Worm (Caenorhabditis elegans): ENCODE measurements around the gene T25B9.11.
"Not testable (repeated sequence)": the region's sequence is repeated elsewhere in the genome, so short reads cannot be mapped to it uniquely, and the experiment has no call there.

Gene T25B9.11

DNA sequence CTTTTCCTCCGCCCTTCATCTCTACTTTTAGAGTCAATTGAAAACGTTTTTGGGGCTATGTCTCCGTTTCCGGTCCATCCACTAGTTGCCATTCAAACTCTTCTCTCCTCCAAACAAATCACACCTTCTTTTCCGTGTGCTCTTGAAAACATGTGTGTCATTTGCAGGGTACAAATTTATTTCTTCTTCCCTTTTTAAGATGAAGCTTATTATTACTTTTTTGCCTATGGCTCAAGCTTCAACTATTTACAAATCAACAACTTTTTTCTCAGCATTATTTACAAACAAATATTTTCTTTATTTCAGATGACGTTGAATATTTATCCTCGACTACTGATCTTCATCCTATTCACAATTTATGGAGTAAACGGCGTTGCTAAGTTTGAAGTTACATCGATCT, 19.8 kb upstream of the T25B9.11 start, which contains the start of gene T25B9.3:
TSS of gene T25B9.3 (plus strand) at position 301 of the 400 bp plus-strand sequence.
- TF ChIP-seq skn-1 (tag; optimal IDR thresholded peaks at IDR 0.05) (no peak), ama-1 (optimal IDR thresholded peaks at IDR 0.05) (no peak), nhr-23 (tag; optimal IDR thresholded peaks at IDR 0.05) (no peak), zag-1 (tag; optimal IDR thresholded peaks at IDR 0.05) (no peak), tbx-2 (tag; optimal IDR thresholded peaks at IDR 0.05) (no peak), nhr-237 (tag; optimal IDR thresholded peaks at IDR 0.05) (no peak), mml-1 (tag; optimal IDR thresholded peaks at IDR 0.05) (no peak), pqm-1 (tag; optimal IDR thresholded peaks at IDR 0.05) (no peak), ceh-9 (tag; optimal IDR thresholded peaks at IDR 0.05) (no peak), unc-39 (tag; optimal IDR thresholded peaks at IDR 0.05) (no peak), nhr-25 (tag; optimal IDR thresholded peaks at IDR 0.05) (no peak), snpc-4 (tag; optimal IDR thresholded peaks at IDR 0.05) (no peak), aly-2 (tag; optimal IDR thresholded peaks at IDR 0.05) (no peak)

DNA sequence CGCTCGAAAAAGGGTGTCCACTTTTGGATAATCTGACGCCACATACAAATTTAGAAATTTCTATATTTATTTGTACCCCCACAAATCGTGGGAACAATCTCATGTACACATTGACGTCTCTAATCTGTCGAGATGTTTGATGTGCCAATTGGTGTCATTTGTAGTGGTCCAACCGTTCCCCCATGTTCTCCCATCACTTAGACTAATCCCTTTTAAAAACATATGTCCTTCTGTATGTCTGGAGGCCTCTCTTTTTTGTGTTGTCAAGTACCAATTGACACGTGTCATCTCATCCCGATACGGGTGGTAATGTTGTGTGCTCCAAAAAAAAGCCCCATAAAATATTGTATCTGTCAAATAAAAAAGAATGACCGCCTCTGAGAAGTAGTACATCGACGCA, 19.0 kb upstream of the T25B9.11 start:
- no peak for TF ChIP-seq aly-2 (tag; optimal IDR thresholded peaks at IDR 0.05)

DNA sequence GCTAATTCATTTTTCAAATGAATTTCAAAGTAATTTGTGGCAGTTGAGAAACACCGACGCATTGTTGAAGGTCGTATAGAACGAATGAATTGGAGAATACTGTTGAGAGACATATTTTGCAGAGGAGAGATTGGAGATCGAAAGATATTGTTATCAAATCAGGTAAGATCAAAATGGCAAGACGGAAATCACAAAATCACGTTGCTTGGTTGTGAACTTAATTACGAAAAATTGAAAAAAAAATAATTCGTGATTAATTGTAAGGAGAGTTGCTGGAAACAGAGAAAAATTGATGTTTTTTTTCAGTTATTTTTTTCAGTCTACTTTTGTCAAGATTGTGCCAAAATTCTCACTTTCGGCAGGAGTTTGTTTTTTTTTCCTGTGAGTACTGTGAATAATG, 14.3 kb upstream of the T25B9.11 start, which contains the start of gene T25B9.1:
TSS of gene T25B9.1 (minus strand) at position 101 of the 400 bp plus-strand sequence.
- TF ChIP-seq skn-1 (tag; optimal IDR thresholded peaks at IDR 0.05), result no peak
- TF ChIP-seq fkh-2 (tag; optimal IDR thresholded peaks at IDR 0.05), result no peak
- TF ChIP-seq mml-1 (tag; optimal IDR thresholded peaks at IDR 0.05), result no peak
- TF ChIP-seq mdl-1 (tag; optimal IDR thresholded peaks at IDR 0.05), result no peak
- no peak for TF ChIP-seq sea-2 (GFP tag; optimal IDR thresholded peaks at IDR 0.05)
- TF ChIP-seq jun-1 (tag; optimal IDR thresholded peaks at IDR 0.05), result no peak
- TF ChIP-seq lin-39 (tag; optimal IDR thresholded peaks at IDR 0.05), result no peak

DNA sequence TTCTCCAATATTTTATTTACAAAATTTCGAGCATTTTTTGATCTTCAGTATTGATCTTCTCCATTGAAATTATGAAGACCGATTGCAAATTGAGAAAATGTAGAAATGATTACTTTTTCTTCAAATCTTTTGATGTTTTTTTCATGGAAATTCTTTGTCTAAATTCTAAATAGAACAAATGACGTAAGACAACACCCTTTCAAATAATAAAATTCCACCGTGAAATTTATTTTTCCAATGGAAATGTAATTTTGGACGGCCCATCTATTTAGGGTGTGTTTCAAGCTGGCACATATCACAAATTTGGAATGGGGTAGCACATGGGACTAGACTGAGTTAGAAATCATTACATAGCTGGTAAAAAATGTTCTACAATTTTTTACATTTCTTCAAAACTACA, 12.6 kb upstream of the T25B9.11 start, which contains the start of gene T25B9.2:
TSS of gene T25B9.2 (minus strand) at position 101 of the 400 bp plus-strand sequence.
- TF ChIP-seq elt-1 (tag; optimal IDR thresholded peaks at IDR 0.05); ama-1 (optimal IDR thresholded peaks at IDR 0.05); nfya-1 (tag; optimal IDR thresholded peaks at IDR 0.05; ENCODE audit: insufficient read depth): not testable (repeated sequence)

DNA sequence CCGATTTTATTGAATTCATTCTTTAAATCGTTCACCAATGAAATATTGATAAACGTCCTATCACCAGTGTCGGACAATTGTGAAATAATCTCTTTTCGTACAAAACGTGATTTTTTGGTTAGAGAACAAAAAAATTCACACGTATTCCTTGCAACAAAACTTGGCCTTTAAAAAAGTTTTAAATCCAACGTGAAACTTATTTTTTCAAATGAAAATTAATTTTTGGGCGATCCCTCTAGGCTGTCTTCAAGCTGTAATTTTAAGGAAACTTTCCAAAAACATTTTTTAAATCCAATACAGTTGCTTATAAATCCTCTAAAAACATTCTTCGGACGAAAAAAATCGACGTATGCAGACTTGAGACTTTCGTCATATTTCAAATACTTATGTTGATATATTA, 9.6 kb upstream of the T25B9.11 start, which contains the start of gene T25B9.5:
TSS of gene T25B9.5 (minus strand) at position 101 of the 400 bp plus-strand sequence.
- TF ChIP-seq hmg-11 (tag; optimal IDR thresholded peaks at IDR 0.05) (no peak), pqm-1 (tag; optimal IDR thresholded peaks at IDR 0.05) (no peak), unc-39 (tag; optimal IDR thresholded peaks at IDR 0.05) (no peak), egl-27 (tag; optimal IDR thresholded peaks at IDR 0.05) (no peak), tbx-2 (tag; optimal IDR thresholded peaks at IDR 0.05) (no peak), egl-5 (tag; optimal IDR thresholded peaks at IDR 0.05) (no peak)

DNA sequence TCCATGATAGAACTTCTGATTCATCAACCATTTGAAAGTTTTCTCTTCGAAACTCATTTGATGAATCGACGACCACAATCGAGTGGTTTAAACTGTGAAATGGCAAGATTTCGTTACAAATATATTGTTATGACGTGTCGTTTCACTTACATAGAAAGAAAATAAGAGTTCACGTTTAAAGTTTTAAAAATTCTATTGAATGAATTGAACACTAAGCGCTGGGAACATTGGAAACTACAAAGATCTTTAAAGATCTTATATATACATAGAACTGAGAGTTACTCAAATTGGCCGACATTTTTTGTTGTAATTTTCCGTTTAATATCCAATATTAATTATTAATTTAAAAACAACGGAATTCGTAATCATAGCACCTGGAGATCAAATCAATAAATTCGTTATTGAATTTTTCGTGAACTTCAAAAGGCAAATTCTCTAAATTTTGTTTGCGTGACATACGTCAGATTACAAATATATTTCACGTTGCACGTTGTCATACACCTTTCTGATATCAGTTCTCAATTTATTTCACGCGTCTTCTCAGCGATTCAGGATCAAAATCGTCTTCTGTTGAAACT, 6.6 kb upstream of the T25B9.11 start, which contains the start of the genes T25B9.4 and T25B9.6:
TSS of gene T25B9.4 (minus strand) at position 101 of the 578 bp plus-strand sequence.
TSS of gene T25B9.6 (plus strand) at position 528 of the 578 bp plus-strand sequence.
- no peak for TF ChIP-seq nhr-77 (tag; optimal IDR thresholded peaks at IDR 0.05)
- TF ChIP-seq elt-1 (tag; optimal IDR thresholded peaks at IDR 0.05), result no peak
- no peak for TF ChIP-seq nhr-28 (tag; optimal IDR thresholded peaks at IDR 0.05)
- TF ChIP-seq unc-39 (tag; optimal IDR thresholded peaks at IDR 0.05), result no peak
- no peak for TF ChIP-seq ceh-82 (tag; optimal IDR thresholded peaks at IDR 0.05)
- TF ChIP-seq hmg-11 (tag; optimal IDR thresholded peaks at IDR 0.05), result no peak
- no peak for TF ChIP-seq nhr-43 (tag; optimal IDR thresholded peaks at IDR 0.05; ENCODE audit: poor library complexity, severe bottlenecking)
- TF ChIP-seq eor-1 (tag; optimal IDR thresholded peaks at IDR 0.05), result no peak
- TF ChIP-seq ama-1 (optimal IDR thresholded peaks at IDR 0.05), result no peak
- TF ChIP-seq ceh-16 (tag; optimal IDR thresholded peaks at IDR 0.05), result no peak
- no peak for TF ChIP-seq ztf-11 (tag; optimal IDR thresholded peaks at IDR 0.05)
- TF ChIP-seq lin-39 (tag; optimal IDR thresholded peaks at IDR 0.05), result no peak
- TF ChIP-seq skn-1 (tag; optimal IDR thresholded peaks at IDR 0.05), result no peak

All from whole organism, L3 larva.